Fruit fly (Drosophila melanogaster) whole organism: Measurements from ENCODE around the gene CG12521.

ENCODE experiments used
- CG8478 ChIP-seq: fragments of >200 bp; optimal IDR thresholded peaks from 2 replicates; lab custom pipeline; 2018; ENCODE audit warnings: inconsistent platforms
- Dll ChIP-seq: fragments of >200 bp; optimal IDR thresholded peaks from 2 replicates; lab custom pipeline; 2017
- EcR ChIP-seq, 2 experiments: fragments of >200 bp; optimal IDR thresholded peaks; 2 replicates each; lab custom pipeline; 2017; ENCODE audit warnings: missing biosample characterization in 2 of 2, missing genetic modification characterization in 2 of 2, missing genetic modification reagents in 2 of 2
- pan ChIP-seq: fragments of >200 bp; optimal IDR thresholded peaks from 2 replicates; lab custom pipeline; 2017
- psq ChIP-seq: fragments of >200 bp; optimal IDR thresholded peaks from 2 replicates; lab custom pipeline; 2017
- usp ChIP-seq: fragments of >200 bp; optimal IDR thresholded peaks from 2 replicates; lab custom pipeline; 2017; ENCODE audit warnings: missing biosample characterization, missing genetic modification characterization, mixed read lengths

Gene CG12521

dm6 chr3L:11819639-11820456, 27.8 kb downstream of the CG12521 start:
- TF ChIP-seq Dll (peak; percentile 41), usp (GFP tag; lab: Kevin White, UChicago) (no peak)

dm6 chr3L:11816641-11817040, 31.0 kb downstream of the CG12521 start:
- TF ChIP-seq pan = no peak
- no peak for TF ChIP-seq Dll
- TF ChIP-seq usp (GFP tag; lab: Kevin White, UChicago) = no peak
- TF ChIP-seq psq (lab: Kevin White, UChicago) = no peak
- no peak for TF ChIP-seq EcR (GFP tag; optimal IDR thresholded peaks at IDR 0.05; lab: Kevin White, UChicago)
- no peak for TF ChIP-seq CG8478 (lab: Kevin White, UChicago)

DNA sequence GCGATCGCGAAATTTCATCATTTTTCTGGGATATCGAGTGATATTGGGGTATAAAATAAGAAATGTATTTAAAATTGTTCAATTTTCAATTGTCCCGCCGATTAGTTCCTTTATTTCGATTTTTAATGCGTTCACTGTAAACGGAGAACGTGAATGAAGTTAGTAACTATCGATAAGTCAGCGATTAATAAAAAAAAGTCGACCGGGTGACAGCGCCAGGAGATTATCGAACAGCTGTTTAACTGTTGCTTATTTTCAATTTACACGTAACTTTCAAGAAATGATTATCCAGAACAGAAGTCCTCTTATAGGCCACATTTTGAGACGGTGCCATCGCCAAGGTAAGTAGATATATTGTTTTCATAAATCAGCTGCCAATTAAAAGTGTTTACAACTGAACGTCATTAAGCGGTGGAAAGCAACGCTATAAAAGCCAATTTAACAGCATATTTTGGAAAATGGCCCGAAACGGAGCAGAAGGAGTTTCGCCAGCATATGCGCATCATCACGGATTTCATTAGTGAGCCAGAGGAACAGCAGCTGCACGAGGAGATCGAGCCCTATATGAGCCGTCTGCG, 32.3 kb downstream of the CG12521 start, which contains the start of gene CG14130:
TSS of gene CG14130 (plus strand) at position 225 of the 578 bp plus-strand sequence.
- TF ChIP-seq EcR (GFP tag; optimal IDR thresholded peaks at IDR 0.05; lab: Kevin White, UChicago) (no peak), pan (no peak), CG8478 (lab: Kevin White, UChicago) (no peak), psq (lab: Kevin White, UChicago) (no peak)

dm6 chr3L:11814655-11815054, 32.9 kb downstream of the CG12521 start, which contains the start of gene Cubn2:
Gene Cubn2, minus strand, starts transcription at chr3L:11814755.
- no peak for TF ChIP-seq EcR (GFP tag; optimal IDR thresholded peaks at IDR 0.05; lab: Kevin White, UChicago)
- TF ChIP-seq Dll = no peak
- TF ChIP-seq usp (GFP tag; lab: Kevin White, UChicago) = no peak
- TF ChIP-seq psq (lab: Kevin White, UChicago) = no peak
- TF ChIP-seq CG8478 (lab: Kevin White, UChicago) = no peak
- TF ChIP-seq pan = no peak

- no peak for TF ChIP-seq usp (GFP tag; lab: Kevin White, UChicago)
- no peak for TF ChIP-seq pan
- no peak for TF ChIP-seq Dll
- no peak for TF ChIP-seq psq (lab: Kevin White, UChicago)
- no peak for TF ChIP-seq CG8478 (lab: Kevin White, UChicago)
- TF ChIP-seq EcR (GFP tag; optimal IDR thresholded peaks at IDR 0.05; lab: Kevin White, UChicago) = no peak
These were observed 46.0 kb downstream of the CG12521 start for dm6 chr3L:11801622-11802021.

DNA sequence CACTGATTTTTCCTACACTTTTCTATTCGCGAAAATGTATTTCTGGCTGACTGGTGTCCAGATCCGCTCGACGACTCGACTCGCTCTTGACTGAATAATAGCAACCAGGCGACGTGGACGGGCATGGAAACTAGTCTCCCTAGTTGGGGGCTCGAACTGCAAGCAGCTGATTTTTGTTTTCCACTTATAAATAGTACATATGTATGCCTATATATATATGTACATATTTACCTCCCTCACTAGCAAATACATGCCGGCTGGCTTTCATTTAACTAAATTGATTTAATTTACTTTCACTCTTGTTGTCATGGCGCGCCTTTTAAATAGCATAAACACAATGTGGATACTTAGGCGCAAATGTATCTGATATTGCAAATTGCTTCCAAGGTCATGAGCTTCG, 46.8 kb downstream of the CG12521 start, which contains the start of gene Gcat:
TSS of gene Gcat (minus strand) at position 101 of the 400 bp plus-strand sequence.
- TF ChIP-seq pan = no peak
- no peak for TF ChIP-seq CG8478 (lab: Kevin White, UChicago)
- TF ChIP-seq EcR (GFP tag; optimal IDR thresholded peaks at IDR 0.05; lab: Kevin White, UChicago) = no peak
- TF ChIP-seq Dll = no peak
- TF ChIP-seq psq (lab: Kevin White, UChicago) = no peak
- TF ChIP-seq usp (GFP tag; lab: Kevin White, UChicago) = no peak
